Fruit fly (Drosophila melanogaster): ENCODE measurements around the gene Kaz.

The Kaz gene

DNA sequence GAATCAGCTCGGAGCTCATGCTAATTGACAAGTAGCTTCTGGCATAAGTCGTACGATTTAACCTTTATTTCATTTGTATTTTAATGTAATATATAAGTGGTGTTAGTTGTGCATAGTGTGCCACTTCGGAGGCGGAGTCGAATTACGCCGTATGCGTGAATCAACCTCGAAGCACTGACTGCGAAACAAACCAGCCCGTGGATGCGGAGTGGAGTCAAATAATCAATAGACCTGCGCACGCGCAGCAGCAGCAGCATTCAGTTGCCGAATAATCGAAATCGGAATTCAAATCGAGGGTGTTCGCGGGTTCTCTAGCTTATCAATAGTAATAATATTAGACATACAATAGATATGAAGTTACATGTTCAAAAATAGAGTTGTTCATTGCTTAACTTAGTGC, 1.5 kb downstream of the Kaz start, which contains the start of gene RabX4 (continued):
- TF ChIP-seq NC2β (GFP tag; optimal IDR thresholded peaks at IDR 0.05) (no peak), nom (GFP tag; optimal IDR thresholded peaks at IDR 0.05) (no peak), lilli (GFP tag; optimal IDR thresholded peaks at IDR 0.05) (no peak), sens (GFP tag) (peak; percentile 70), CG30431 (GFP tag; optimal IDR thresholded peaks at IDR 0.05) (no peak), z (GFP tag; IDR thresholded peaks at IDR 0.05) (no peak), CG17385 (GFP tag; optimal IDR thresholded peaks at IDR 0.05) (no peak), MESR4 (GFP tag; optimal IDR thresholded peaks at IDR 0.05) (peak; percentile 1), aop (GFP tag; IDR thresholded peaks at IDR 0.05) (no peak), Usf (GFP tag; optimal IDR thresholded peaks at IDR 0.05) (no peak), corto (GFP tag; optimal IDR thresholded peaks at IDR 0.05) (no peak), fru (optimal IDR thresholded peaks at IDR 0.05) (no peak), ewg (GFP tag; optimal IDR thresholded peaks at IDR 0.05) (peak; percentile 99), Dp (GFP tag; optimal IDR thresholded peaks at IDR 0.05) (peak; percentile 48), CG9437 (GFP tag; optimal IDR thresholded peaks at IDR 0.05) (no peak), gcm (GFP tag; optimal IDR thresholded peaks at IDR 0.05) (no peak), CG2889 (GFP tag; IDR thresholded peaks at IDR 0.05) (no peak), Elba2 (GFP tag; optimal IDR thresholded peaks at IDR 0.05) (no peak), Oaz (GFP tag; IDR thresholded peaks at IDR 0.05) (no peak), CG11695 (GFP tag; IDR thresholded peaks at IDR 0.05) (peak; percentile 6; the same call in 1 of the 3 replicates), salm (tag; optimal IDR thresholded peaks at IDR 0.05) (no peak), CG15514 (GFP tag; optimal IDR thresholded peaks at IDR 0.05) (peak; percentile 13), CG13894 (tag; optimal IDR thresholded peaks at IDR 0.05) (no peak), dati (GFP tag; IDR thresholded peaks at IDR 0.05) (no peak), YL-1 (GFP tag; optimal IDR thresholded peaks at IDR 0.05) (peak; percentile 42), CG6683 (GFP tag; optimal IDR thresholded peaks at IDR 0.05) (no peak), E2f2 (GFP tag; IDR thresholded peaks at IDR 0.05) (peak; percentile 59), gem (tag; optimal IDR thresholded peaks at IDR 0.05) (no peak), ci (GFP tag; IDR thresholded peaks at IDR 0.05) (no peak)

DNA sequence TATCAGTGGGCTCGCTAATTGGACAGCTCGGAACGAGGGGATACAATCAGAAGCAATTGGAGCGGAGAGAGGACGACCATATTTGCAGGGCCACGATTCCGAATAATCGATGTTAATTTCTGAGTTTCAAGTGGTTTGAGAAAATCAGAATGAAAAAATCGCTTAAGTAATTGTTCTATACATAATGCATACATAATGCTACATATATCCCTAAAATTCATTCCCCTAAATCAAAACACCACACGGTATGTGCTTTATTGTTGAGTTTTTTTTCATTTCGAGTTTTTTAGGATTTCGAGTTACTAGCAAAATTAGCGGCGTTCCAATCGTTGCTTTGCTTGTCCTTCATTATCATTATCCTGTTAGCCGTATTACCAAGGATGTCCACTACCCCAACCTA, 4.2 kb downstream of the Kaz start, which contains the start of gene niki:
Gene niki, minus strand, starts transcription at position 101 of the 400 bp plus-strand sequence.
- no peak for TF ChIP-seq knrl (GFP tag; IDR thresholded peaks at IDR 0.05; ENCODE audit: partially characterized antibody)
- TF ChIP-seq CG9609 (GFP tag; optimal IDR thresholded peaks at IDR 0.05): no peak
- no peak for TF ChIP-seq HLH54F (GFP tag; optimal IDR thresholded peaks at IDR 0.05)
- no peak for TF ChIP-seq CG13894 (tag; optimal IDR thresholded peaks at IDR 0.05)
- no peak for TF ChIP-seq Adf1 (GFP tag; IDR thresholded peaks at IDR 0.05)
- no peak for TF ChIP-seq CG7372 (GFP tag; IDR thresholded peaks at IDR 0.05)

DNA sequence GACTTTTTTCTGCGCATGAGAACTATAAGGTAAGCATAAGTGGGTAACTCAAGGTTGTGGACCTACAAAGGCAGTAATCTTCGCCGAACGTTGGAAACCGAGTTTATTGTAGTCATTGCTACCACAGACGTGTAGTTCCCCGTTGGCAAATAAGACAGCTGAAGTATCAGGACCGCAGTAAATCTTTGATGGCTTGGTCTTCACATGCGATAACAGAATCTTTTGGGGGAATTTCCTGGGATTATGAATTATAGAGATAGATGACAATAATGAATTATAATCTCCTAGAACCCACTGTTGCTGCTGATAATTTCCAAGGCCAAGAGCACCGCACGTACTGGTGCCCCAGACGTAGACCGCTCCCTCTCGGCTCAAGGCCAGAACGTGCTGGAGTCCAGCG, 6.7 kb downstream of the Kaz start:
- TF ChIP-seq CG6765 (GFP tag; optimal IDR thresholded peaks at IDR 0.05): no peak
- no peak for TF ChIP-seq lbe (GFP tag; optimal IDR thresholded peaks at IDR 0.05)
- no peak for TF ChIP-seq CG30403 (GFP tag; optimal IDR thresholded peaks at IDR 0.05)
- no peak for TF ChIP-seq gsb-n (tag; optimal IDR thresholded peaks at IDR 0.05)
- TF ChIP-seq chm (GFP tag; IDR thresholded peaks at IDR 0.05): no peak
- no peak for TF ChIP-seq corto (GFP tag; optimal IDR thresholded peaks at IDR 0.05)
- no peak for TF ChIP-seq CG18011 (GFP tag; optimal IDR thresholded peaks at IDR 0.05)
- TF ChIP-seq CG30431 (GFP tag; optimal IDR thresholded peaks at IDR 0.05): no peak
- TF ChIP-seq dmrt11E (tag; optimal IDR thresholded peaks at IDR 0.05): no peak
- no peak for TF ChIP-seq CG34422 (GFP tag; IDR thresholded peaks at IDR 0.05)
- TF ChIP-seq CG33557 (GFP tag; optimal IDR thresholded peaks at IDR 0.05): no peak
- TF ChIP-seq schlank (tag; optimal IDR thresholded peaks at IDR 0.05): no peak
- TF ChIP-seq Trl (optimal IDR thresholded peaks at IDR 0.05): no peak
- TF ChIP-seq Trl (GFP tag; optimal IDR thresholded peaks at IDR 0.05): no peak
- no peak for TF ChIP-seq CG3065 (GFP tag; optimal IDR thresholded peaks at IDR 0.05)
- no peak for TF ChIP-seq otp (GFP tag; IDR thresholded peaks at IDR 0.05)
- no peak for TF ChIP-seq psq (GFP tag; optimal IDR thresholded peaks at IDR 0.05)

Measured in whole organism, embryonic.